Fruit fly (Drosophila melanogaster): ENCODE data around the gene Rrp1.

dm6 chr2L:3004601-3005000, 32.3 kb upstream of the Rrp1 start:
- TF ChIP-seq CG6163 (GFP tag; IDR thresholded peaks at IDR 0.05) (peak; percentile 66), cyc (GFP tag; optimal IDR thresholded peaks at IDR 0.05) (peak; percentile 49), CG6792 (GFP tag; optimal IDR thresholded peaks at IDR 0.05) (peak; percentile 53), CG6276 (GFP tag; optimal IDR thresholded peaks at IDR 0.05) (no peak), OdsH (GFP tag; optimal IDR thresholded peaks at IDR 0.05) (peak; percentile 36), CG31627 (GFP tag; optimal IDR thresholded peaks at IDR 0.05) (peak; percentile 47), esn (GFP tag; optimal IDR thresholded peaks at IDR 0.05) (peak; percentile 76), Ets96B (tag; optimal IDR thresholded peaks at IDR 0.05) (peak; percentile 48), Blimp-1 (GFP tag; optimal IDR thresholded peaks at IDR 0.05) (no peak), acj6 (GFP tag; optimal IDR thresholded peaks at IDR 0.05) (peak; percentile 40)

Measured in whole organism, prepupa.